Fruit fly (Drosophila melanogaster): ENCODE data around the gene bt.

The bt gene

DNA sequence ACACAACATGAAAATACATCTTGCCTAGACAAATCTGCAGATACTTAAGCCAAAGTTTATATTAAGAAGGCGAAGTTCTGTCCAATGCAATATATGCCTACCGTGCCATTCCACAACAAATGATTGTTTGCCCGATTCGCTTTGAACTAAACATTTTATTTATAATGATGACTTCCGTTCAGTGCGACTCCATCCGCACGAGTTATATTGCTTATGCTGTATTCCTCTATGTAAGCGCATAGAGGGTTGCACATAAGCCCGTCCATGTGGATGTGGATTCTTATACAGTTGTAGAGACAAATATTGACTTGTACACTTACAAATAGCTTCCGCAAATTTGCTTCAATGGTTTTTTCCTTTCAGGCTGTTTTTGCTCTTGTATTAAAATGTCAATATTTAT lies 99.8 kb downstream of the bt start:
- TF ChIP-seq CG6163 (GFP tag; IDR thresholded peaks at IDR 0.05): no peak
- no peak for TF ChIP-seq Sox15 (GFP tag; optimal IDR thresholded peaks at IDR 0.05)
- no peak for TF ChIP-seq eg (GFP tag; IDR thresholded peaks at IDR 0.05)
- no peak for TF ChIP-seq Sox102F (GFP tag; optimal IDR thresholded peaks at IDR 0.05)
- TF ChIP-seq fd59A (GFP tag; optimal IDR thresholded peaks at IDR 0.05): no peak
- no peak for TF ChIP-seq esn (GFP tag; optimal IDR thresholded peaks at IDR 0.05)
- no peak for TF ChIP-seq pdm3 (GFP tag; optimal IDR thresholded peaks at IDR 0.05)
- no peak for TF ChIP-seq net (GFP tag; optimal IDR thresholded peaks at IDR 0.05)
- no peak for TF ChIP-seq CG1621 (tag; optimal IDR thresholded peaks at IDR 0.05)
- no peak for TF ChIP-seq lz (GFP tag; optimal IDR thresholded peaks at IDR 0.05)

Measured in whole organism, prepupa.